Fruit fly (Drosophila melanogaster): Measurements from ENCODE around the gene CG10660.

DNA sequence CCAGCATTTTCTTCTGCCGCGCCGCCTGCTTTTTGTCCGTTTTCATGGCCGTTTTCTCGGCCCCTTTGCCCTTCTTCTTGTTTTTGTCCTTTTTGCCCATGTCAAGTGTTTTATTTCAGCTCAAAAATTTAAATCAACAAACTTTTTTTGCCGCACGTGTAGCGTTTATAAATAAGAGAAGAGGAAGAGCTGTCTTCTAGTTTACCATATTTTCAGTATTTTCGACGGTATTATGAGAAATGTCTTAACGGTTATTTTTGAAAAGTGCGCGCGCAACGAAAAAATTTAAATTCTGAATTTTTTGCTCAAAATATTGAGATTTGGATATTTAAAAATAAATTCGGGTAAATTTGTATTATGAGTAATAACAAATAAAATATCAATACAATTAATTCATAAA is 46.6 kb upstream of the CG10660 start, which contains the start of gene CG4069:
- no peak for TF ChIP-seq CG17806 (tag; optimal IDR thresholded peaks at IDR 0.05)
- TF ChIP-seq CG14655 (GFP tag; optimal IDR thresholded peaks at IDR 0.05) = no peak
- no peak for TF ChIP-seq CG10348 (GFP tag; IDR thresholded peaks at IDR 0.05)
- no peak for TF ChIP-seq Pif1A (GFP tag; optimal IDR thresholded peaks at IDR 0.05)
- no peak for TF ChIP-seq D1 (tag; optimal IDR thresholded peaks at IDR 0.05)
- no peak for TF ChIP-seq Snoo (tag; optimal IDR thresholded peaks at IDR 0.05)
